Fruit fly (Drosophila melanogaster) whole organism, embryonic: ENCODE results near the gene I-2.

Source experiments
- B-H1 ChIP-seq: fragments of 200-800 bp; sonication (Bioruptor generic); IDR thresholded peaks from 3 replicates; pipeline ENCODE4 v1.3.6; 2022; ENCODE audit warnings: missing biosample characterization, missing genetic modification characterization
- CG10366 ChIP-seq: fragments of 200-800 bp; sonication (Bioruptor generic); IDR thresholded peaks from 2 replicates; pipeline ENCODE4 v1.3.6; 2022; ENCODE audit warnings: missing biosample characterization, missing genetic modification characterization
- CG10565 ChIP-seq: fragments of 200-800 bp; sonication (Bioruptor generic); optimal IDR thresholded peaks from 3 replicates; lab custom pipeline; 2016; ENCODE audit warnings: missing biosample characterization, mild to moderate bottlenecking, missing genetic modification characterization
- CG10959 ChIP-seq: fragments of 200-800 bp; sonication (Bioruptor generic); IDR thresholded peaks from 2 replicates; pipeline ENCODE4 v1.3.6; 2022; ENCODE audit warnings: missing biosample characterization, missing genetic modification characterization
- CG11723 ChIP-seq: fragments of 200-800 bp; sonication (Bioruptor generic); optimal IDR thresholded peaks from 2 replicates; lab custom pipeline; 2017; ENCODE audit warnings: missing biosample characterization, mild to moderate bottlenecking, missing genetic modification characterization
- CG12391 ChIP-seq: fragments of 200-800 bp; sonication (Bioruptor generic); optimal IDR thresholded peaks from 3 replicates; lab custom pipeline; 2018; ENCODE audit warnings: missing biosample characterization, mild to moderate bottlenecking, missing genetic modification characterization, moderate library complexity
- CG14050 ChIP-seq: fragments of 200-800 bp; sonication (Bioruptor generic); IDR thresholded peaks from 3 replicates; pipeline ENCODE4 v1.3.6; 2022; ENCODE audit warnings: missing biosample characterization, missing genetic modification characterization
- CG1529 ChIP-seq: fragments of 200-800 bp; sonication (Bioruptor generic); optimal IDR thresholded peaks from 3 replicates; lab custom pipeline; 2018; ENCODE audit warnings: missing biosample characterization, missing genetic modification characterization
- CG15696 ChIP-seq: fragments of 200-800 bp; sonication (Bioruptor generic); optimal IDR thresholded peaks from 2 replicates; lab custom pipeline; 2019; ENCODE audit warnings: missing biosample characterization, mild to moderate bottlenecking, missing genetic modification characterization, moderate library complexity
- CG16813 ChIP-seq: fragments of 200-800 bp; sonication (Bioruptor generic); IDR thresholded peaks from 3 replicates; pipeline ENCODE4 v1.3.6; 2022; ENCODE audit warnings: missing biosample characterization, missing genetic modification characterization; ENCODE audit not compliant: partially characterized antibody
- CG16863 ChIP-seq: fragments of 200-800 bp; sonication (Bioruptor generic); optimal IDR thresholded peaks from 3 replicates; lab custom pipeline; 2016; ENCODE audit warnings: missing biosample characterization, missing genetic modification characterization
- CG17829 ChIP-seq: fragments of 200-800 bp; optimal IDR thresholded peaks from 2 replicates; lab custom pipeline; 2019; ENCODE audit warnings: missing biosample characterization, mild to moderate bottlenecking, missing genetic modification characterization, moderate library complexity
- CG18476 ChIP-seq: fragments of 200-800 bp; sonication (Bioruptor generic); optimal IDR thresholded peaks from 2 replicates; lab custom pipeline; 2016; ENCODE audit warnings: missing biosample characterization, mild to moderate bottlenecking, missing genetic modification characterization
- CG2120 ChIP-seq: fragments of 200-800 bp; sonication (Bioruptor generic); optimal IDR thresholded peaks from 3 replicates; lab custom pipeline; 2016; ENCODE audit warnings: missing biosample characterization, missing genetic modification characterization
- CG2199 ChIP-seq: fragments of 200-800 bp; sonication (Bioruptor generic); IDR thresholded peaks from 3 replicates; pipeline ENCODE4 v1.3.6; 2022; ENCODE audit warnings: missing biosample characterization, missing genetic modification characterization
- CG30403 ChIP-seq: fragments of 200-800 bp; sonication (Bioruptor generic); optimal IDR thresholded peaks from 3 replicates; lab custom pipeline; 2016; ENCODE audit warnings: missing biosample characterization, missing genetic modification characterization
- CG33213 ChIP-seq: fragments of 200-800 bp; sonication (Bioruptor generic); optimal IDR thresholded peaks from 3 replicates; lab custom pipeline; 2016; ENCODE audit warnings: missing biosample characterization, missing genetic modification characterization
- CG34422 ChIP-seq: fragments of 200-800 bp; sonication (Bioruptor generic); IDR thresholded peaks from 3 replicates; pipeline ENCODE4 v1.3.6; 2022; ENCODE audit warnings: missing biosample characterization, missing genetic modification characterization
- CG4617 ChIP-seq: fragments of 200-800 bp; sonication (Bioruptor generic); optimal IDR thresholded peaks from 3 replicates; lab custom pipeline; 2016; ENCODE audit warnings: missing biosample characterization, missing genetic modification characterization, borderline replicate concordance
- CG5180 ChIP-seq: fragments of 200-800 bp; sonication (Bioruptor generic); optimal IDR thresholded peaks from 3 replicates; lab custom pipeline; 2017; ENCODE audit warnings: missing biosample characterization, missing genetic modification characterization, mild to moderate bottlenecking, moderate library complexity, missing genetic modification reagents
- CG6683 ChIP-seq: fragments of 200-800 bp; sonication (Bioruptor generic); optimal IDR thresholded peaks from 2 replicates; lab custom pipeline; 2017; ENCODE audit warnings: missing biosample characterization, mild to moderate bottlenecking, missing genetic modification characterization, missing genetic modification reagents
- CG9609 ChIP-seq: fragments of 200-800 bp; sonication (Bioruptor generic); optimal IDR thresholded peaks from 3 replicates; lab custom pipeline; 2016; ENCODE audit warnings: missing biosample characterization, missing genetic modification characterization
- CoRest ChIP-seq: fragments of 200-800 bp; sonication (Bioruptor generic); optimal IDR thresholded peaks from 3 replicates; lab custom pipeline; 2018; ENCODE audit warnings: missing biosample characterization, mild to moderate bottlenecking, missing genetic modification characterization, moderate library complexity
- Deaf1 ChIP-seq: fragments of 200-800 bp; optimal IDR thresholded peaks from 3 replicates; lab custom pipeline; 2019; ENCODE audit warnings: missing biosample characterization, mild to moderate bottlenecking, missing genetic modification characterization, moderate library complexity
- Dip2 ChIP-seq: fragments of 200-800 bp; sonication (Bioruptor generic); IDR thresholded peaks from 2 replicates; pipeline ENCODE4 v1.3.6; 2022; ENCODE audit warnings: missing biosample characterization, missing genetic modification characterization
- Dll ChIP-seq: fragments of 200-800 bp; sonication (Bioruptor generic); IDR thresholded peaks from 4 replicates; pipeline ENCODE4 v1.3.6; 2022; ENCODE audit warnings: missing biosample characterization, missing genetic modification characterization; ENCODE audit not compliant: partially characterized antibody
- HHEX ChIP-seq: fragments of 200-800 bp; sonication (Bioruptor generic); optimal IDR thresholded peaks from 3 replicates; lab custom pipeline; 2017; ENCODE audit warnings: missing biosample characterization, mild to moderate bottlenecking, missing genetic modification characterization, missing genetic modification reagents
- Lhr ChIP-seq: fragments of 200-800 bp; sonication (Bioruptor generic); optimal IDR thresholded peaks from 3 replicates; lab custom pipeline; 2017; ENCODE audit warnings: mild to moderate bottlenecking, missing biosample characterization, missing genetic modification reagents, missing genetic modification characterization
- NK7.1 ChIP-seq: fragments of 200-800 bp; sonication (Bioruptor generic); optimal IDR thresholded peaks from 3 replicates; lab custom pipeline; 2016; ENCODE audit warnings: missing biosample characterization, missing genetic modification characterization
- YL-1 ChIP-seq: fragments of 200-800 bp; sonication (Bioruptor generic); optimal IDR thresholded peaks from 3 replicates; lab custom pipeline; 2017; ENCODE audit warnings: missing biosample characterization, mild to moderate bottlenecking, missing genetic modification characterization
- dpn ChIP-seq, 2 experiments: fragments of 200-800 bp; sonication (Bioruptor generic); optimal IDR thresholded peaks; 3 replicates each; lab custom pipeline; 2016; ENCODE audit warnings: missing biosample characterization in 2 of 2, missing genetic modification characterization in 2 of 2
- eyg ChIP-seq: fragments of 200-800 bp; sonication (Bioruptor generic); optimal IDR thresholded peaks from 3 replicates; lab custom pipeline; 2016; ENCODE audit warnings: missing biosample characterization, missing genetic modification characterization
- fd3F ChIP-seq: fragments of 200-800 bp; sonication (Bioruptor generic); optimal IDR thresholded peaks from 2 replicates; lab custom pipeline; 2018; ENCODE audit warnings: missing biosample characterization, mild to moderate bottlenecking, missing genetic modification characterization, moderate library complexity
- fd64A ChIP-seq: fragments of 200-800 bp; sonication (Bioruptor generic); optimal IDR thresholded peaks from 3 replicates; lab custom pipeline; 2018; ENCODE audit warnings: missing biosample characterization, mild to moderate bottlenecking, missing genetic modification characterization
- fd96Cb ChIP-seq: fragments of 200-800 bp; sonication (Bioruptor generic); optimal IDR thresholded peaks from 2 replicates; lab custom pipeline; 2018; ENCODE audit warnings: missing biosample characterization, mild to moderate bottlenecking, missing genetic modification characterization, moderate library complexity
- fu2 ChIP-seq: fragments of 200-800 bp; sonication (Bioruptor generic); optimal IDR thresholded peaks from 2 replicates; lab custom pipeline; 2016; ENCODE audit warnings: missing biosample characterization, missing genetic modification characterization
- gt ChIP-seq: fragments of 200-800 bp; sonication (Bioruptor generic); IDR thresholded peaks from 2 replicates; pipeline ENCODE4 v1.3.6; 2022; ENCODE audit warnings: missing biosample characterization, missing genetic modification characterization
- ind ChIP-seq: fragments of 200-800 bp; sonication (Bioruptor generic); optimal IDR thresholded peaks from 3 replicates; lab custom pipeline; 2016; ENCODE audit warnings: missing biosample characterization, missing genetic modification characterization
- insv ChIP-seq, 2 experiments: fragments of 200-800 bp; sonication (Bioruptor generic); optimal IDR thresholded peaks; 3 replicates each; lab custom pipeline; 2016 to 2018; ENCODE audit warnings: missing biosample characterization in 2 of 2, missing genetic modification characterization in 2 of 2
- kah ChIP-seq: fragments of 200-800 bp; sonication (Bioruptor generic); optimal IDR thresholded peaks from 2 replicates; lab custom pipeline; 2018; ENCODE audit warnings: missing biosample characterization, mild to moderate bottlenecking, missing genetic modification characterization
- klu ChIP-seq: fragments of 200-800 bp; sonication (Bioruptor generic); IDR thresholded peaks from 2 replicates; pipeline ENCODE4 v1.3.6; 2022; ENCODE audit warnings: missing biosample characterization, missing genetic modification characterization
- lbe ChIP-seq: fragments of 200-800 bp; sonication (Bioruptor generic); optimal IDR thresholded peaks from 2 replicates; lab custom pipeline; 2016; ENCODE audit warnings: missing biosample characterization, mild to moderate bottlenecking, missing genetic modification characterization
- mld ChIP-seq: fragments of 200-800 bp; sonication (Bioruptor generic); IDR thresholded peaks from 3 replicates; pipeline ENCODE4 v1.3.6; 2022; ENCODE audit warnings: missing biosample characterization, missing genetic modification characterization; ENCODE audit not compliant: partially characterized antibody
- nerfin-1 ChIP-seq: fragments of 200-800 bp; sonication (Bioruptor generic); optimal IDR thresholded peaks from 3 replicates; lab custom pipeline; 2019; ENCODE audit warnings: missing biosample characterization, mild to moderate bottlenecking, missing genetic modification characterization, moderate library complexity
- nom ChIP-seq: fragments of 200-800 bp; sonication (Bioruptor generic); optimal IDR thresholded peaks from 2 replicates; lab custom pipeline; 2017; ENCODE audit warnings: missing biosample characterization, missing genetic modification characterization, mild to moderate bottlenecking, moderate library complexity, missing genetic modification reagents
- psq ChIP-seq: fragments of 200-800 bp; sonication (Bioruptor generic); optimal IDR thresholded peaks from 2 replicates; lab custom pipeline; 2017; ENCODE audit warnings: missing biosample characterization, missing genetic modification characterization
- sisA ChIP-seq: fragments of 200-800 bp; sonication (Bioruptor generic); IDR thresholded peaks from 2 replicates; pipeline ENCODE4 v1.3.6; 2022; ENCODE audit warnings: missing biosample characterization, missing genetic modification characterization
- slou ChIP-seq: fragments of 200-800 bp; sonication (Bioruptor generic); optimal IDR thresholded peaks from 3 replicates; lab custom pipeline; 2016; ENCODE audit warnings: missing biosample characterization, missing genetic modification characterization
- trem ChIP-seq: fragments of 200-800 bp; optimal IDR thresholded peaks from 3 replicates; lab custom pipeline; 2019; ENCODE audit warnings: missing biosample characterization, mild to moderate bottlenecking, missing genetic modification characterization, moderate library complexity

The I-2 gene

dm6 chr3L:9864275-9865052, 27.9 kb upstream of the I-2 start, which contains the start of the genes iPLA2-VIA and Ciz1 (continued):
- TF ChIP-seq CG17829 (tag; lab: Kevin White, UChicago) = peak; percentile 52
- TF ChIP-seq CG18476 (GFP tag; lab: Kevin White, UChicago) = no peak
- peak; percentile 25 for TF ChIP-seq CG15696
- peak; percentile 32; the same call in 1 of the 3 replicates for TF ChIP-seq mld
- TF ChIP-seq B-H1 (GFP tag; lab: Robert Waterston, UW) = no peak
- no peak for TF ChIP-seq Deaf1 (tag; lab: Kevin White, UChicago)
- TF ChIP-seq fd3F (GFP tag; lab: Kevin White, UChicago) = no peak
- no peak for TF ChIP-seq HHEX (GFP tag; lab: Kevin White, UChicago)
- TF ChIP-seq CG14050 (GFP tag; lab: Robert Waterston, UW) = no peak
- no peak for TF ChIP-seq NK7.1 (GFP tag; lab: Kevin White, UChicago)
- no peak for TF ChIP-seq gt (GFP tag; lab: Robert Waterston, UW)
- peak; percentile 31 for TF ChIP-seq CG4617 (GFP tag; lab: Kevin White, UChicago)
- peak; percentile 16 for TF ChIP-seq nom (GFP tag; lab: Kevin White, UChicago)
- TF ChIP-seq CG2199 (GFP tag; lab: Robert Waterston, UW) = 0 out of 3 replicates have a peak, but pooled peaks have one; percentile 73
- TF ChIP-seq CoRest (tag; lab: Kevin White, UChicago) = peak; percentile 62
- TF ChIP-seq dpn (GFP tag; optimal IDR thresholded peaks at IDR 0.05; lab: Kevin White, UChicago) = peak; percentile 6 to 27
- no peak for TF ChIP-seq CG10959 (GFP tag; lab: Robert Waterston, UW)
- no peak for TF ChIP-seq CG6683
- no peak for TF ChIP-seq fu2 (GFP tag; lab: Kevin White, UChicago)
- TF ChIP-seq fd64A (GFP tag; lab: Kevin White, UChicago) = no peak
- no peak for TF ChIP-seq psq
- no peak for TF ChIP-seq sisA (GFP tag; lab: Robert Waterston, UW)
- TF ChIP-seq lbe (GFP tag; lab: Kevin White, UChicago) = peak; percentile 3
- TF ChIP-seq CG30403 (GFP tag; lab: Kevin White, UChicago) = peak; percentile 51
- TF ChIP-seq CG10565 (GFP tag; lab: Kevin White, UChicago) = no peak
- TF ChIP-seq CG11723 (GFP tag; lab: Kevin White, UChicago) = no peak
- TF ChIP-seq CG1529 = no peak
- TF ChIP-seq Dll = peak; percentile 83
- peak in 1 of 2 experiments; percentile 14 for TF ChIP-seq insv (GFP tag; optimal IDR thresholded peaks at IDR 0.05; lab: Kevin White, UChicago)
- TF ChIP-seq YL-1 (GFP tag; lab: Kevin White, UChicago) = peak; percentile 37
- TF ChIP-seq kah (GFP tag; lab: Kevin White, UChicago) = no peak
- TF ChIP-seq Lhr (GFP tag; lab: Kevin White, UChicago) = peak; percentile 71
- TF ChIP-seq trem (tag; lab: Kevin White, UChicago) = peak; percentile 83
- TF ChIP-seq eyg (GFP tag; lab: Kevin White, UChicago) = no peak
- no peak for TF ChIP-seq slou
- TF ChIP-seq Dip2 = no peak
- TF ChIP-seq CG2120 (GFP tag; lab: Kevin White, UChicago) = peak; percentile 32
- TF ChIP-seq CG16863 = no peak
- no peak for TF ChIP-seq CG9609 (GFP tag; lab: Kevin White, UChicago)
- TF ChIP-seq ind (GFP tag; lab: Kevin White, UChicago) = peak; percentile 37
- peak; percentile 25 for TF ChIP-seq CG33213 (GFP tag; lab: Kevin White, UChicago)
- peak; percentile 81; the same call in 2 of the 3 replicates for TF ChIP-seq CG16813 (GFP tag; lab: Robert Waterston, UW)
- no peak for TF ChIP-seq CG10366 (GFP tag; lab: Robert Waterston, UW)
- TF ChIP-seq CG5180 (GFP tag; lab: Kevin White, UChicago) = no peak
- TF ChIP-seq CG34422 (GFP tag; lab: Robert Waterston, UW) = peak; percentile 55; the same call in 1 of the 3 replicates
- TF ChIP-seq nerfin-1 = peak; percentile 1
- peak; percentile 34 for TF ChIP-seq CG12391 (tag; lab: Kevin White, UChicago)
- no peak for TF ChIP-seq fd96Cb (tag; lab: Kevin White, UChicago)
- no peak for TF ChIP-seq klu (GFP tag; lab: Robert Waterston, UW)
